Fruit fly (Drosophila melanogaster) whole organism, prepupa: Measurements from ENCODE around the gene Snoo.

Source experiments
- Blimp-1 ChIP-seq: fragments of 200-800 bp; sonication (Bioruptor generic); optimal IDR thresholded peaks from 3 replicates; lab custom pipeline; 2017; ENCODE audit warnings: missing biosample characterization, missing genetic modification characterization, mild to moderate bottlenecking, moderate library complexity, missing genetic modification reagents
- CG11294 ChIP-seq: fragments of 200-800 bp; sonication (Bioruptor generic); IDR thresholded peaks from 2 replicates; pipeline ENCODE4 v1.3.6; 2022; ENCODE audit warnings: missing biosample characterization, missing genetic modification characterization
- CG11762 ChIP-seq: fragments of 200-800 bp; sonication (Bioruptor generic); optimal IDR thresholded peaks from 3 replicates; lab custom pipeline; 2016; ENCODE audit warnings: missing biosample characterization, missing genetic modification characterization; ENCODE audit not compliant: insufficient read depth
- CG15336 ChIP-seq: fragments of 200-800 bp; sonication (Bioruptor generic); IDR thresholded peaks from 2 replicates; pipeline ENCODE4 v1.3.6; 2022; ENCODE audit warnings: missing biosample characterization, missing genetic modification characterization
- CG16779 ChIP-seq: fragments of 200-800 bp; sonication (Bioruptor generic); optimal IDR thresholded peaks from 3 replicates; lab custom pipeline; 2017; ENCODE audit warnings: missing biosample characterization, mild to moderate bottlenecking, missing genetic modification characterization
- CG3032 ChIP-seq: fragments of 200-800 bp; optimal IDR thresholded peaks from 2 replicates; lab custom pipeline; 2019; ENCODE audit warnings: missing biosample characterization, mild to moderate bottlenecking, missing genetic modification characterization, moderate library complexity
- CG31627 ChIP-seq: fragments of 200-800 bp; sonication (Bioruptor generic); optimal IDR thresholded peaks from 3 replicates; lab custom pipeline; 2016; ENCODE audit warnings: missing biosample characterization, missing genetic modification characterization
- CG32006 ChIP-seq: fragments of 200-800 bp; sonication (Bioruptor generic); optimal IDR thresholded peaks from 3 replicates; lab custom pipeline; 2017; ENCODE audit warnings: missing biosample characterization, mild to moderate bottlenecking, missing genetic modification characterization
- CG3919 ChIP-seq: fragments of 200-800 bp; sonication (Bioruptor generic); optimal IDR thresholded peaks from 3 replicates; lab custom pipeline; 2016; ENCODE audit warnings: missing biosample characterization, missing genetic modification characterization
- CG6163 ChIP-seq: fragments of 200-800 bp; sonication (Bioruptor generic); IDR thresholded peaks from 3 replicates; pipeline ENCODE4 v1.3.6; 2022; ENCODE audit warnings: missing biosample characterization, missing genetic modification characterization
- CG6276 ChIP-seq: fragments of 200-800 bp; sonication (Bioruptor generic); optimal IDR thresholded peaks from 2 replicates; lab custom pipeline; 2017; ENCODE audit warnings: missing biosample characterization, mild to moderate bottlenecking, missing genetic modification characterization
- CG6792 ChIP-seq: fragments of 200-800 bp; sonication (Bioruptor generic); optimal IDR thresholded peaks from 3 replicates; lab custom pipeline; 2016; ENCODE audit warnings: missing biosample characterization, missing genetic modification characterization
- CG6808 ChIP-seq: fragments of 200-800 bp; sonication (Bioruptor generic); optimal IDR thresholded peaks from 3 replicates; lab custom pipeline; 2017; ENCODE audit warnings: missing biosample characterization, missing genetic modification characterization, mild to moderate bottlenecking, moderate library complexity, missing genetic modification reagents
- CG6854 ChIP-seq: fragments of 200-800 bp; sonication (Bioruptor generic); optimal IDR thresholded peaks from 2 replicates; lab custom pipeline; 2017; ENCODE audit warnings: missing biosample characterization, mild to moderate bottlenecking, missing genetic modification characterization
- CG7368 ChIP-seq: fragments of 200-800 bp; sonication (Bioruptor generic); optimal IDR thresholded peaks from 3 replicates; lab custom pipeline; 2016; ENCODE audit warnings: missing biosample characterization, missing genetic modification characterization
- CG8119 ChIP-seq: fragments of 200-800 bp; sonication (Bioruptor generic); IDR thresholded peaks from 3 replicates; pipeline ENCODE4 v1.3.6; 2022; ENCODE audit warnings: missing biosample characterization, missing genetic modification characterization
- CG8319 ChIP-seq: fragments of 200-800 bp; sonication (Bioruptor generic); optimal IDR thresholded peaks from 3 replicates; lab custom pipeline; 2016; ENCODE audit warnings: missing biosample characterization, missing genetic modification characterization
- CG8632 ChIP-seq: fragments of 200-800 bp; sonication (Bioruptor generic); optimal IDR thresholded peaks from 3 replicates; lab custom pipeline; 2016; ENCODE audit warnings: missing biosample characterization, missing genetic modification characterization
- Eip93F ChIP-seq: fragments of 200-800 bp; sonication (Bioruptor generic); optimal IDR thresholded peaks from 2 replicates; lab custom pipeline; 2016; ENCODE audit warnings: missing biosample characterization, mild to moderate bottlenecking, missing genetic modification characterization
- Ets96B ChIP-seq: fragments of 200-800 bp; optimal IDR thresholded peaks from 2 replicates; lab custom pipeline; 2019; ENCODE audit warnings: missing biosample characterization, mild to moderate bottlenecking, missing genetic modification characterization, moderate library complexity
- Lpt ChIP-seq: fragments of 200-800 bp; sonication (Bioruptor generic); optimal IDR thresholded peaks from 3 replicates; lab custom pipeline; 2016; ENCODE audit warnings: missing biosample characterization, missing genetic modification characterization
- Met ChIP-seq: fragments of 200-800 bp; sonication (Bioruptor generic); optimal IDR thresholded peaks from 3 replicates; lab custom pipeline; 2016; ENCODE audit warnings: missing biosample characterization, missing genetic modification characterization
- OdsH ChIP-seq: fragments of 200-800 bp; sonication (Bioruptor generic); optimal IDR thresholded peaks from 3 replicates; lab custom pipeline; 2016; ENCODE audit warnings: missing biosample characterization, missing genetic modification characterization
- Smox ChIP-seq: fragments of 200-800 bp; sonication (Bioruptor generic); optimal IDR thresholded peaks from 3 replicates; lab custom pipeline; 2016; ENCODE audit warnings: missing biosample characterization, missing genetic modification characterization
- Sox102F ChIP-seq: fragments of 200-800 bp; sonication (Bioruptor generic); optimal IDR thresholded peaks from 2 replicates; lab custom pipeline; 2016; ENCODE audit warnings: missing biosample characterization, mild to moderate bottlenecking, missing genetic modification characterization
- acj6 ChIP-seq: fragments of 200-800 bp; sonication (Bioruptor generic); optimal IDR thresholded peaks from 3 replicates; lab custom pipeline; 2016; ENCODE audit warnings: missing biosample characterization, missing genetic modification characterization
- cyc ChIP-seq: fragments of 200-800 bp; sonication (Bioruptor generic); optimal IDR thresholded peaks from 3 replicates; lab custom pipeline; 2016; ENCODE audit warnings: missing biosample characterization, missing genetic modification characterization
- dsx ChIP-seq: fragments of 200-800 bp; optimal IDR thresholded peaks from 3 replicates; lab custom pipeline; 2019; ENCODE audit warnings: missing biosample characterization, mild to moderate bottlenecking, missing genetic modification characterization, moderate library complexity; ENCODE audit not compliant: poor library complexity, severe bottlenecking
- eg ChIP-seq: fragments of 200-800 bp; sonication (Bioruptor generic); IDR thresholded peaks from 3 replicates; pipeline ENCODE4 v1.3.6; 2022; ENCODE audit warnings: missing biosample characterization, missing genetic modification characterization
- fkh ChIP-seq: fragments of 200-800 bp; sonication (Bioruptor generic); optimal IDR thresholded peaks from 3 replicates; lab custom pipeline; 2017; ENCODE audit warnings: missing biosample characterization, mild to moderate bottlenecking, missing genetic modification characterization, moderate library complexity
- lz ChIP-seq: fragments of 200-800 bp; sonication (Bioruptor generic); optimal IDR thresholded peaks from 3 replicates; lab custom pipeline; 2016; ENCODE audit warnings: missing biosample characterization, missing genetic modification characterization
- salr ChIP-seq, 2 experiments: fragments of 200-800 bp; sonication (Bioruptor generic); optimal IDR thresholded peaks; 3 replicates each; lab custom pipeline; 2016 to 2018; ENCODE audit warnings: missing biosample characterization in 2 of 2, missing genetic modification characterization in 2 of 2, mild to moderate bottlenecking in 1 of 2
- spab ChIP-seq: fragments of 200-800 bp; sonication (Bioruptor generic); optimal IDR thresholded peaks from 2 replicates; lab custom pipeline; 2017; ENCODE audit warnings: missing biosample characterization, mild to moderate bottlenecking, missing genetic modification characterization, missing genetic modification reagents
- ss ChIP-seq, 2 experiments: fragments of 200-800 bp; sonication (Bioruptor generic); optimal IDR thresholded peaks; 2 replicates in 1 of 2; 3 replicates in 1 of 2; lab custom pipeline; 2017 to 2018; ENCODE audit warnings: mild to moderate bottlenecking in 2 of 2, missing biosample characterization in 2 of 2, missing genetic modification characterization in 2 of 2, moderate library complexity in 1 of 2
- svp ChIP-seq: fragments of 200-800 bp; sonication (Bioruptor generic); peaks from one replicate; lab custom pipeline; 2016; ENCODE audit warnings: missing biosample characterization, missing genetic modification characterization
- topi ChIP-seq: fragments of 200-800 bp; sonication (Bioruptor generic); optimal IDR thresholded peaks from 3 replicates; lab custom pipeline; 2016; ENCODE audit warnings: missing biosample characterization, missing genetic modification characterization
- vri ChIP-seq: fragments of 200-800 bp; sonication (Bioruptor generic); optimal IDR thresholded peaks from 3 replicates; lab custom pipeline; 2016; ENCODE audit warnings: missing biosample characterization, mild to moderate bottlenecking, missing genetic modification characterization

Gene Snoo

dm6 chr2L:7964611-7965010 is 19.4 kb downstream of the Snoo start (continued):
- TF ChIP-seq CG32006 (GFP tag; lab: Kevin White, UChicago): peak; percentile 90
- peak; percentile 92 for TF ChIP-seq CG8119 (GFP tag; lab: Robert Waterston, UW)
- peak; percentile 12 for TF ChIP-seq CG11762 (GFP tag; lab: Kevin White, UChicago)
- peak; percentile 50 for TF ChIP-seq topi (GFP tag; lab: Kevin White, UChicago)
- peak; percentile 96 for TF ChIP-seq eg (GFP tag; lab: Robert Waterston, UW)
- peak; percentile 51 for TF ChIP-seq cyc (GFP tag; lab: Kevin White, UChicago)
- TF ChIP-seq CG6163 (GFP tag; lab: Robert Waterston, UW): peak; percentile 91
- TF ChIP-seq CG6792 (GFP tag; lab: Kevin White, UChicago): peak; percentile 74
- peak; percentile 68 for TF ChIP-seq Ets96B (tag; lab: Kevin White, UChicago)
- TF ChIP-seq Met (GFP tag; lab: Kevin White, UChicago): peak; percentile 68
- no peak for TF ChIP-seq Blimp-1
- TF ChIP-seq Eip93F: no peak
- TF ChIP-seq CG6808: peak; percentile 46
- peak; percentile 90 for TF ChIP-seq Lpt (GFP tag; lab: Kevin White, UChicago)
- peak; percentile 83 for TF ChIP-seq vri (GFP tag; lab: Kevin White, UChicago)
- TF ChIP-seq CG8319 (GFP tag; lab: Kevin White, UChicago): peak; percentile 44
- TF ChIP-seq CG16779 (tag; lab: Kevin White, UChicago): peak; percentile 44
- no peak for TF ChIP-seq fkh (GFP tag; lab: Kevin White, UChicago)
- peak; percentile 75 for TF ChIP-seq acj6 (GFP tag; lab: Kevin White, UChicago)
- TF ChIP-seq salr (GFP tag; optimal IDR thresholded peaks at IDR 0.05; lab: Kevin White, UChicago): peak; percentile 58 to 85
- TF ChIP-seq CG6276 (GFP tag; lab: Kevin White, UChicago): peak; percentile 79
- TF ChIP-seq dsx: peak; percentile 44
- TF ChIP-seq CG7368: peak; percentile 56
- TF ChIP-seq CG3032: peak; percentile 46
- peak; percentile 86 for TF ChIP-seq CG11294 (GFP tag; lab: Robert Waterston, UW)
- peak; percentile 54 for TF ChIP-seq spab (GFP tag; lab: Kevin White, UChicago)
- peak; percentile 68 for TF ChIP-seq lz
- no peak for TF ChIP-seq CG6854 (GFP tag; lab: Kevin White, UChicago)

- no peak for TF ChIP-seq Blimp-1
- TF ChIP-seq Smox: no peak
- no peak for TF ChIP-seq lz
- no peak for TF ChIP-seq OdsH (GFP tag; lab: Kevin White, UChicago)
- TF ChIP-seq svp (GFP tag; lab: Kevin White, UChicago): no peak
- TF ChIP-seq cyc (GFP tag; lab: Kevin White, UChicago): no peak
- no peak for TF ChIP-seq CG7368
- no peak for TF ChIP-seq CG3032
- TF ChIP-seq CG31627 (GFP tag; lab: Kevin White, UChicago): no peak
- TF ChIP-seq fkh (GFP tag; lab: Kevin White, UChicago): no peak
Measured at dm6 chr2L:7962881-7963280, 21.1 kb downstream of the Snoo start.

- TF ChIP-seq Blimp-1 (no peak), CG11294 (GFP tag; lab: Robert Waterston, UW) (no peak), CG15336 (no peak), CG8632 (GFP tag; lab: Kevin White, UChicago) (no peak), CG3919 (GFP tag; lab: Kevin White, UChicago) (no peak), ss (GFP tag; optimal IDR thresholded peaks at IDR 0.05; lab: Kevin White, UChicago) (peak; percentile 8 to 16), CG3032 (no peak), dsx (peak; percentile 65), Sox102F (GFP tag; lab: Kevin White, UChicago) (no peak), topi (GFP tag; lab: Kevin White, UChicago) (no peak), CG6808 (peak; percentile 12), CG6854 (GFP tag; lab: Kevin White, UChicago) (peak; percentile 12), CG8319 (GFP tag; lab: Kevin White, UChicago) (no peak), CG6163 (GFP tag; lab: Robert Waterston, UW) (0 out of 3 replicates have a peak, but pooled peaks have one; percentile 19)
Measured at dm6 chr2L:7962237-7962636, 21.8 kb downstream of the Snoo start.
